Worm (Caenorhabditis elegans) whole organism, early embryonic: ENCODE data around the gene Y97E10AR.6.

Source experiments
- B0310.2 ChIP-seq: sonication (generic microtip); optimal IDR thresholded peaks from 2 replicates; lab custom pipeline; 2016; ENCODE audit warnings: mild to moderate bottlenecking, missing genetic modification characterization, missing compliant biosample characterization
- F13C5.2 ChIP-seq: sonication (generic microtip); optimal IDR thresholded peaks from 2 replicates; lab custom pipeline; 2017; ENCODE audit warnings: mild to moderate bottlenecking, missing genetic modification characterization, inconsistent platforms, missing compliant biosample characterization
- aly-1 ChIP-seq: sonication (generic microtip); optimal IDR thresholded peaks from 2 replicates; lab custom pipeline; 2016; ENCODE audit warnings: missing genetic modification characterization, missing compliant biosample characterization
- ama-1 ChIP-seq: fragments of 150-350 bp; optimal IDR thresholded peaks from 2 replicates; lab custom pipeline; 2014
- ceh-13 ChIP-seq: fragments of 200-800 bp; sonication (Bioruptor generic); optimal IDR thresholded peaks from 2 replicates; lab custom pipeline; 2018; ENCODE audit warnings: mild to moderate bottlenecking, missing genetic modification characterization, missing compliant biosample characterization
- ceh-36 ChIP-seq: sonication (generic microtip); optimal IDR thresholded peaks from 2 replicates; lab custom pipeline; 2016; ENCODE audit warnings: missing genetic modification characterization, inconsistent platforms, missing compliant biosample characterization
- ets-7 ChIP-seq: sonication (generic microtip); optimal IDR thresholded peaks from 2 replicates; lab custom pipeline; 2016; ENCODE audit warnings: missing genotype, missing genetic modification characterization, missing compliant biosample characterization
- flt-1 ChIP-seq: fragments of 200-800 bp; sonication (Bioruptor generic); IDR thresholded peaks from 2 replicates; pipeline ENCODE4 v1.3.6; 2022; ENCODE audit warnings: missing genetic modification characterization, missing compliant biosample characterization
- hmbx-1 ChIP-seq: sonication (generic microtip); optimal IDR thresholded peaks from 2 replicates; lab custom pipeline; 2016; ENCODE audit warnings: mild to moderate bottlenecking, missing genetic modification characterization, missing compliant biosample characterization
- hmg-4 ChIP-seq: fragments of 200-800 bp; sonication (Bioruptor generic); optimal IDR thresholded peaks from 2 replicates; lab custom pipeline; 2018; ENCODE audit warnings: mild to moderate bottlenecking, missing genetic modification characterization, missing compliant biosample characterization
- hnd-1 ChIP-seq: sonication (generic microtip); optimal IDR thresholded peaks from 2 replicates; lab custom pipeline; 2016; ENCODE audit warnings: missing genetic modification characterization, missing compliant biosample characterization
- pes-1 ChIP-seq: fragments of 200-800 bp; sonication (Bioruptor generic); IDR thresholded peaks from 2 replicates; pipeline ENCODE4 v1.3.6; 2022; ENCODE audit warnings: missing genetic modification reagents, missing genetic modification characterization, missing compliant biosample characterization
- scrt-1 ChIP-seq: fragments of 200-800 bp; sonication (Bioruptor generic); IDR thresholded peaks from 2 replicates; pipeline ENCODE4 v1.3.6; 2022; ENCODE audit warnings: missing genetic modification characterization, missing compliant biosample characterization
- sea-1 ChIP-seq: fragments of 200-800 bp; sonication (Bioruptor generic); conservative IDR thresholded peaks from 2 replicates; pipeline ENCODE4 v1.3.6; 2022; ENCODE audit warnings: missing genetic modification characterization, missing compliant biosample characterization
- tbx-11 ChIP-seq: fragments of 200-800 bp; sonication (Bioruptor generic); IDR thresholded peaks from 2 replicates; pipeline ENCODE4 v1.3.6; 2022; ENCODE audit warnings: missing genetic modification characterization, missing compliant biosample characterization
- tbx-37 ChIP-seq: fragments of 200-800 bp; sonication (Bioruptor generic); conservative IDR thresholded peaks from 2 replicates; pipeline ENCODE4 v1.3.6; 2022; ENCODE audit warnings: missing genetic modification reagents, missing genetic modification characterization, missing compliant biosample characterization
- tra-4 ChIP-seq: sonication (generic microtip); optimal IDR thresholded peaks from 2 replicates; lab custom pipeline; 2017; ENCODE audit warnings: missing genetic modification characterization, missing compliant biosample characterization

The Y97E10AR.6 gene

ce11 chrV:8050811-8051210 lies 37.1 kb upstream of the Y97E10AR.6 start, which contains the start of gene col-43:
Gene col-43, minus strand, starts transcription at chrV:8050911.
- TF ChIP-seq hmbx-1 (tag; lab: Kevin White, UChicago) (no peak), tra-4 (no peak), ama-1 (lab: Kevin White, UChicago) (no peak), ceh-13 (no peak), B0310.2 (tag; lab: Kevin White, UChicago) (no peak), tbx-37 (GFP tag; lab: Robert Waterston, UW) (no peak), ets-7 (tag; lab: Kevin White, UChicago) (no peak), sea-1 (no peak), hnd-1 (tag; lab: Kevin White, UChicago) (no peak), flt-1 (GFP tag; lab: Robert Waterston, UW) (no peak), scrt-1 (GFP tag; lab: Robert Waterston, UW) (no peak), pes-1 (no peak), aly-1 (no peak), F13C5.2 (tag; lab: Kevin White, UChicago) (no peak), tbx-11 (no peak), hmg-4 (GFP tag; lab: Kevin White, UChicago) (no peak), ceh-36 (tag; lab: Kevin White, UChicago) (no peak)

- no peak for TF ChIP-seq hmbx-1 (tag; lab: Kevin White, UChicago)
- TF ChIP-seq flt-1 (GFP tag; lab: Robert Waterston, UW), result no peak
- TF ChIP-seq hnd-1 (tag; lab: Kevin White, UChicago), result no peak
- no peak for TF ChIP-seq ceh-36 (tag; lab: Kevin White, UChicago)
- no peak for TF ChIP-seq scrt-1 (GFP tag; lab: Robert Waterston, UW)
- TF ChIP-seq tra-4, result no peak
- no peak for TF ChIP-seq B0310.2 (tag; lab: Kevin White, UChicago)
- no peak for TF ChIP-seq ets-7 (tag; lab: Kevin White, UChicago)
- no peak for TF ChIP-seq aly-1
- no peak for TF ChIP-seq tbx-37 (GFP tag; lab: Robert Waterston, UW)
- no peak for TF ChIP-seq ceh-13
- TF ChIP-seq sea-1, result no peak
- TF ChIP-seq pes-1, result no peak
- TF ChIP-seq hmg-4 (GFP tag; lab: Kevin White, UChicago), result no peak
- no peak for TF ChIP-seq tbx-11
- no peak for TF ChIP-seq ama-1 (lab: Kevin White, UChicago)
- no peak for TF ChIP-seq F13C5.2 (tag; lab: Kevin White, UChicago)
Observed at ce11 chrV:8050059-8050677, 36.4 kb upstream of the Y97E10AR.6 start.

- TF ChIP-seq ceh-13 (no peak), sea-1 (no peak), B0310.2 (tag; lab: Kevin White, UChicago) (no peak), hmg-4 (GFP tag; lab: Kevin White, UChicago) (no peak), tra-4 (no peak), tbx-11 (no peak), tbx-37 (GFP tag; lab: Robert Waterston, UW) (no peak)
Observed at ce11 chrV:8046706-8047105, 33.0 kb upstream of the Y97E10AR.6 start, which contains the start of gene ZC513.3. Gene ZC513.3, plus strand, starts transcription at chrV:8047006.

ce11 chrV:8044957-8045356 lies 31.2 kb upstream of the Y97E10AR.6 start:
- TF ChIP-seq tbx-37 (GFP tag; lab: Robert Waterston, UW), result no peak
- peak; percentile 33 for TF ChIP-seq hmg-4 (GFP tag; lab: Kevin White, UChicago)

- no peak for TF ChIP-seq ceh-36 (tag; lab: Kevin White, UChicago)
Observed at ce11 chrV:8043664-8044063, 29.9 kb upstream of the Y97E10AR.6 start.

- TF ChIP-seq tbx-37 (GFP tag; lab: Robert Waterston, UW), result no peak
- no peak for TF ChIP-seq B0310.2 (tag; lab: Kevin White, UChicago)
- TF ChIP-seq ceh-36 (tag; lab: Kevin White, UChicago), result no peak
- TF ChIP-seq sea-1, result no peak
- TF ChIP-seq ceh-13, result no peak
- no peak for TF ChIP-seq scrt-1 (GFP tag; lab: Robert Waterston, UW)
Observed at ce11 chrV:8041336-8041868, 27.7 kb upstream of the Y97E10AR.6 start.

ce11 chrV:8040247-8041084 lies 26.7 kb upstream of the Y97E10AR.6 start:
- TF ChIP-seq ama-1 (lab: Kevin White, UChicago) (peak; percentile 82), hmbx-1 (tag; lab: Kevin White, UChicago) (no peak), ceh-36 (tag; lab: Kevin White, UChicago) (peak; percentile 2), hmg-4 (GFP tag; lab: Kevin White, UChicago) (peak; percentile 3)

- peak; percentile 57 for TF ChIP-seq ama-1 (lab: Kevin White, UChicago)
- 0 out of 2 replicates have a peak, but pooled peaks have one; percentile 28 for TF ChIP-seq sea-1
- no peak for TF ChIP-seq hnd-1 (tag; lab: Kevin White, UChicago)
- no peak for TF ChIP-seq ceh-36 (tag; lab: Kevin White, UChicago)
Observed at ce11 chrV:8039606-8040005, 25.9 kb upstream of the Y97E10AR.6 start.
